Fruit fly (Drosophila melanogaster) whole organism, embryonic: ENCODE results near the gene CG34288.

Experiments used
- ATbp ChIP-seq: fragments of 200-800 bp; sonication (Bioruptor generic); optimal IDR thresholded peaks from 2 replicates; lab custom pipeline; 2017; ENCODE audit warnings: missing biosample characterization, mild to moderate bottlenecking, missing genetic modification characterization, missing genetic modification reagents
- Aef1 ChIP-seq: fragments of 200-800 bp; sonication (Bioruptor generic); IDR thresholded peaks from 3 replicates; pipeline ENCODE4 v1.3.6; 2022; ENCODE audit warnings: missing biosample characterization, missing genetic modification characterization
- Atf6 ChIP-seq: fragments of 200-800 bp; sonication (Bioruptor generic); IDR thresholded peaks from 2 replicates; pipeline ENCODE4 v1.3.6; 2022; ENCODE audit warnings: missing biosample characterization, missing genetic modification characterization
- BEAF-32 ChIP-seq: fragments of 200-800 bp; sonication (Bioruptor generic); optimal IDR thresholded peaks from 3 replicates; lab custom pipeline; 2017; ENCODE audit warnings: missing biosample characterization, missing genetic modification characterization, mild to moderate bottlenecking, moderate library complexity, missing genetic modification reagents
- CG1024 ChIP-seq: fragments of 200-800 bp; sonication (Bioruptor generic); IDR thresholded peaks from 2 replicates; pipeline ENCODE4 v1.3.6; 2022; ENCODE audit warnings: missing biosample characterization, missing genetic modification characterization
- CG10654 ChIP-seq: fragments of 200-800 bp; sonication (Bioruptor generic); optimal IDR thresholded peaks from 2 replicates; lab custom pipeline; 2016; ENCODE audit warnings: missing biosample characterization, missing genetic modification characterization
- CG11723 ChIP-seq: fragments of 200-800 bp; sonication (Bioruptor generic); optimal IDR thresholded peaks from 2 replicates; lab custom pipeline; 2017; ENCODE audit warnings: missing biosample characterization, mild to moderate bottlenecking, missing genetic modification characterization
- CG12391 ChIP-seq: fragments of 200-800 bp; sonication (Bioruptor generic); optimal IDR thresholded peaks from 3 replicates; lab custom pipeline; 2018; ENCODE audit warnings: missing biosample characterization, mild to moderate bottlenecking, missing genetic modification characterization, moderate library complexity
- CG12659 ChIP-seq: fragments of 200-800 bp; sonication (Bioruptor generic); optimal IDR thresholded peaks from 3 replicates; lab custom pipeline; 2017; ENCODE audit warnings: mild to moderate bottlenecking, missing biosample characterization, missing genetic modification reagents, missing genetic modification characterization
- CG12769 ChIP-seq: fragments of 200-800 bp; sonication (Bioruptor generic); optimal IDR thresholded peaks from 2 replicates; lab custom pipeline; 2019; ENCODE audit warnings: missing biosample characterization, mild to moderate bottlenecking, missing genetic modification characterization, moderate library complexity
- CG13287 ChIP-seq: fragments of 200-800 bp; sonication (Bioruptor generic); IDR thresholded peaks from 2 replicates; pipeline ENCODE4 v1.3.6; 2022; ENCODE audit warnings: missing biosample characterization, missing genetic modification characterization; ENCODE audit not compliant: partially characterized antibody
- CG13624 ChIP-seq: fragments of 200-800 bp; sonication (Bioruptor generic); optimal IDR thresholded peaks from 2 replicates; lab custom pipeline; 2016; ENCODE audit warnings: missing biosample characterization, missing genetic modification characterization
- CG17385 ChIP-seq: fragments of 200-800 bp; sonication (Bioruptor generic); optimal IDR thresholded peaks from 3 replicates; lab custom pipeline; 2018; ENCODE audit warnings: missing biosample characterization, mild to moderate bottlenecking, missing genetic modification characterization
- CG4282 ChIP-seq: fragments of 200-800 bp; sonication (Bioruptor generic); optimal IDR thresholded peaks from 2 replicates; lab custom pipeline; 2016; ENCODE audit warnings: missing biosample characterization, missing genetic modification characterization
- CG4328 ChIP-seq: fragments of 200-800 bp; sonication (Bioruptor generic); optimal IDR thresholded peaks from 3 replicates; lab custom pipeline; 2017; ENCODE audit warnings: missing biosample characterization, missing genetic modification reagents, missing genetic modification characterization
- CG4617 ChIP-seq: fragments of 200-800 bp; sonication (Bioruptor generic); optimal IDR thresholded peaks from 3 replicates; lab custom pipeline; 2016; ENCODE audit warnings: missing biosample characterization, missing genetic modification characterization, borderline replicate concordance
- CG6254 ChIP-seq: fragments of 200-800 bp; sonication (Bioruptor generic); optimal IDR thresholded peaks from 3 replicates; lab custom pipeline; 2017; ENCODE audit warnings: mild to moderate bottlenecking, missing biosample characterization, missing genetic modification reagents, missing genetic modification characterization
- CG6272 ChIP-seq: fragments of 200-800 bp; sonication (Bioruptor generic); IDR thresholded peaks from 2 replicates; pipeline ENCODE4 v1.3.6; 2022; ENCODE audit warnings: missing biosample characterization, missing genetic modification characterization
- CG6654 ChIP-seq: fragments of 200-800 bp; sonication (Bioruptor generic); optimal IDR thresholded peaks from 2 replicates; lab custom pipeline; 2017; ENCODE audit warnings: missing biosample characterization, mild to moderate bottlenecking, missing genetic modification characterization
- CG6854 ChIP-seq: fragments of 200-800 bp; sonication (Bioruptor generic); optimal IDR thresholded peaks from 3 replicates; lab custom pipeline; 2017; ENCODE audit warnings: missing biosample characterization, mild to moderate bottlenecking, missing genetic modification characterization
- CG8765 ChIP-seq: fragments of 200-800 bp; sonication (Bioruptor generic); IDR thresholded peaks from 2 replicates; pipeline ENCODE4 v1.3.6; 2022; ENCODE audit warnings: missing biosample characterization, missing genetic modification characterization
- CG9727 ChIP-seq: fragments of 200-800 bp; sonication (Bioruptor generic); optimal IDR thresholded peaks from 3 replicates; lab custom pipeline; 2017; ENCODE audit warnings: missing biosample characterization, mild to moderate bottlenecking, missing genetic modification characterization
- CkIIα-i1 ChIP-seq: fragments of 200-800 bp; sonication (Bioruptor generic); IDR thresholded peaks from 2 replicates; pipeline ENCODE4 v1.3.6; 2022; ENCODE audit warnings: missing biosample characterization, missing genetic modification characterization
- Dip3 ChIP-seq: fragments of 200-800 bp; sonication (Bioruptor generic); optimal IDR thresholded peaks from 3 replicates; lab custom pipeline; 2016; ENCODE audit warnings: missing biosample characterization, missing genetic modification characterization
- Fer1 ChIP-seq: fragments of 200-800 bp; sonication (Bioruptor generic); optimal IDR thresholded peaks from 2 replicates; lab custom pipeline; 2017; ENCODE audit warnings: missing biosample characterization, mild to moderate bottlenecking, missing genetic modification characterization
- GATAe ChIP-seq: fragments of 200-800 bp; sonication (Bioruptor generic); conservative IDR thresholded peaks from 2 replicates; pipeline ENCODE4 v1.3.6; 2022; ENCODE audit warnings: missing biosample characterization, missing genetic modification characterization
- Gug ChIP-seq: fragments of 200-800 bp; sonication (Bioruptor generic); IDR thresholded peaks from 4 replicates; pipeline ENCODE4 v1.3.6; 2022; ENCODE audit warnings: missing biosample characterization, missing genetic modification characterization
- H15 ChIP-seq: fragments of 200-800 bp; sonication (Bioruptor generic); IDR thresholded peaks from 3 replicates; pipeline ENCODE4 v1.3.6; 2022; ENCODE audit warnings: missing biosample characterization, missing genetic modification characterization
- Hand ChIP-seq: fragments of 200-800 bp; sonication (Bioruptor generic); optimal IDR thresholded peaks from 2 replicates; lab custom pipeline; 2017; ENCODE audit warnings: mild to moderate bottlenecking, missing biosample characterization, missing genetic modification reagents, missing genetic modification characterization
- Hmr ChIP-seq: fragments of 200-800 bp; sonication (Bioruptor generic); optimal IDR thresholded peaks from 3 replicates; lab custom pipeline; 2017; ENCODE audit warnings: mild to moderate bottlenecking, missing biosample characterization, missing genetic modification reagents, missing genetic modification characterization
- Hsf ChIP-seq: fragments of 200-800 bp; sonication (Bioruptor generic); optimal IDR thresholded peaks from 3 replicates; lab custom pipeline; 2016; ENCODE audit warnings: missing biosample characterization, missing genetic modification characterization
- Mad ChIP-seq: fragments of 200-800 bp; sonication (Bioruptor generic); optimal IDR thresholded peaks from 2 replicates; lab custom pipeline; 2016; ENCODE audit warnings: missing biosample characterization, missing genetic modification characterization
- Pdp1 ChIP-seq, 2 experiments: fragments of 200-800 bp; sonication (Bioruptor generic); optimal IDR thresholded peaks; 3 replicates each; lab custom pipeline; 2016; ENCODE audit warnings: missing biosample characterization in 2 of 2, missing genetic modification characterization in 2 of 2, mild to moderate bottlenecking in 1 of 2, moderate library complexity in 1 of 2
- Six4 ChIP-seq: fragments of 200-800 bp; sonication (Bioruptor generic); optimal IDR thresholded peaks from 2 replicates; lab custom pipeline; 2016; ENCODE audit warnings: missing biosample characterization, missing genetic modification characterization
- Sry-δ ChIP-seq: fragments of 200-800 bp; sonication (Bioruptor generic); optimal IDR thresholded peaks from 2 replicates; lab custom pipeline; 2016; ENCODE audit warnings: missing biosample characterization, missing genetic modification characterization
- abd-A ChIP-seq: fragments of 200-800 bp; sonication (Bioruptor generic); optimal IDR thresholded peaks from 3 replicates; lab custom pipeline; 2019; ENCODE audit warnings: missing biosample characterization, mild to moderate bottlenecking, missing genetic modification characterization, moderate library complexity
- az2 ChIP-seq: fragments of 200-800 bp; sonication (Bioruptor generic); optimal IDR thresholded peaks from 3 replicates; lab custom pipeline; 2016; ENCODE audit warnings: missing biosample characterization, missing genetic modification characterization
- bcd ChIP-seq: fragments of 200-800 bp; sonication (Bioruptor generic); optimal IDR thresholded peaks from 2 replicates; lab custom pipeline; 2017; ENCODE audit warnings: missing biosample characterization, mild to moderate bottlenecking, missing genetic modification characterization
- br ChIP-seq: fragments of >200 bp; optimal IDR thresholded peaks from 2 replicates; lab custom pipeline; 2017
- cg ChIP-seq: fragments of 200-800 bp; sonication (Bioruptor generic); optimal IDR thresholded peaks from 3 replicates; lab custom pipeline; 2019; ENCODE audit warnings: missing biosample characterization, mild to moderate bottlenecking, missing genetic modification characterization, moderate library complexity
- esg ChIP-seq: fragments of 200-800 bp; sonication (Bioruptor generic); conservative IDR thresholded peaks from 2 replicates; pipeline ENCODE4 v1.3.6; 2022; ENCODE audit warnings: missing biosample characterization, missing genetic modification characterization
- gce ChIP-seq: fragments of 200-800 bp; sonication (Bioruptor generic); IDR thresholded peaks from 3 replicates; pipeline ENCODE4 v1.3.6; 2022; ENCODE audit warnings: missing biosample characterization, missing genetic modification characterization
- luna ChIP-seq: fragments of 200-800 bp; sonication (Bioruptor generic); optimal IDR thresholded peaks from 2 replicates; lab custom pipeline; 2016; ENCODE audit warnings: missing biosample characterization, missing genetic modification characterization
- pzg ChIP-seq: fragments of 200-800 bp; sonication (Bioruptor generic); optimal IDR thresholded peaks from 3 replicates; lab custom pipeline; 2018; ENCODE audit warnings: missing biosample characterization, mild to moderate bottlenecking, missing genetic modification characterization, moderate library complexity
- repo ChIP-seq: fragments of 200-800 bp; sonication (Bioruptor generic); optimal IDR thresholded peaks from 2 replicates; lab custom pipeline; 2016; ENCODE audit warnings: missing biosample characterization, missing genetic modification characterization
- ro ChIP-seq: fragments of 200-800 bp; sonication (Bioruptor generic); IDR thresholded peaks from 2 replicates; pipeline ENCODE4 v1.3.6; 2022; ENCODE audit warnings: missing biosample characterization, missing genetic modification characterization
- shn ChIP-seq: fragments of 200-800 bp; sonication (Bioruptor generic); optimal IDR thresholded peaks from 3 replicates; lab custom pipeline; 2016; ENCODE audit warnings: missing biosample characterization, missing genetic modification characterization
- slp2 ChIP-seq: fragments of 200-800 bp; sonication (Bioruptor generic); optimal IDR thresholded peaks from 2 replicates; lab custom pipeline; 2016; ENCODE audit warnings: missing biosample characterization, missing genetic modification characterization
- sob ChIP-seq: fragments of 200-800 bp; sonication (Bioruptor generic); IDR thresholded peaks from 2 replicates; pipeline ENCODE4 v1.3.6; 2022; ENCODE audit warnings: missing biosample characterization, missing genetic modification characterization
- stwl ChIP-seq: fragments of 200-800 bp; sonication (Bioruptor generic); optimal IDR thresholded peaks from 3 replicates; lab custom pipeline; 2018; ENCODE audit warnings: missing biosample characterization, mild to moderate bottlenecking, missing genetic modification characterization, moderate library complexity
- tio ChIP-seq: fragments of 200-800 bp; sonication (Bioruptor generic); optimal IDR thresholded peaks from 2 replicates; lab custom pipeline; 2017; ENCODE audit warnings: missing biosample characterization, missing genetic modification characterization, inconsistent platforms
- twi ChIP-seq: fragments of 200-800 bp; optimal IDR thresholded peaks from 2 replicates; lab custom pipeline; 2019; ENCODE audit warnings: missing biosample characterization, mild to moderate bottlenecking, missing genetic modification characterization, moderate library complexity

CG34288 gene

dm6 chr3R:22400246-22400645, 46.8 kb downstream of the CG34288 start (continued):
- TF ChIP-seq gce, result 0 out of 3 replicates have a peak, but pooled peaks have one; percentile 29
- no peak for TF ChIP-seq CG11723 (GFP tag; lab: Kevin White, UChicago)
- no peak for TF ChIP-seq stwl
- TF ChIP-seq Aef1 (GFP tag; lab: Robert Waterston, UW), result peak; percentile 35; the same call in 1 of the 3 replicates
- TF ChIP-seq cg (GFP tag; lab: Kevin White, UChicago), result no peak
- no peak for TF ChIP-seq br (lab: Kevin White, UChicago)
- no peak for TF ChIP-seq CG4282 (GFP tag; lab: Kevin White, UChicago)
- no peak for TF ChIP-seq CG6854 (GFP tag; lab: Kevin White, UChicago)
- no peak for TF ChIP-seq twi (tag; lab: Kevin White, UChicago)
- TF ChIP-seq ATbp (GFP tag; lab: Kevin White, UChicago), result no peak
- TF ChIP-seq GATAe (GFP tag; lab: Robert Waterston, UW), result no peak
- TF ChIP-seq Hmr (GFP tag; lab: Kevin White, UChicago), result no peak
- peak; percentile 34 for TF ChIP-seq Hsf (GFP tag; lab: Kevin White, UChicago)
- no peak for TF ChIP-seq CG13624 (GFP tag; lab: Kevin White, UChicago)
- TF ChIP-seq Atf6 (GFP tag; lab: Robert Waterston, UW), result peak; percentile 49; the same call in 1 of the 2 replicates
- TF ChIP-seq Dip3 (GFP tag; lab: Kevin White, UChicago), result no peak
- peak; percentile 27 for TF ChIP-seq bcd
- no peak for TF ChIP-seq slp2 (GFP tag; lab: Kevin White, UChicago)
- no peak for TF ChIP-seq Mad (GFP tag; lab: Kevin White, UChicago)
- TF ChIP-seq CG10654 (GFP tag; lab: Kevin White, UChicago), result no peak
- TF ChIP-seq shn, result no peak
- TF ChIP-seq CG12659 (GFP tag; lab: Kevin White, UChicago), result no peak
- peak; percentile 16; the same call in 1 of the 4 replicates for TF ChIP-seq Gug
- TF ChIP-seq sob (GFP tag; lab: Robert Waterston, UW), result 0 out of 2 replicates have a peak, but pooled peaks have one; percentile 29
- TF ChIP-seq Sry-δ, result no peak
- no peak for TF ChIP-seq Hand (GFP tag; lab: Kevin White, UChicago)
- no peak for TF ChIP-seq CG6654 (GFP tag; lab: Kevin White, UChicago)
- peak; percentile 37 for TF ChIP-seq CG9727 (GFP tag; lab: Kevin White, UChicago)
- TF ChIP-seq tio (GFP tag; lab: Kevin White, UChicago), result no peak
- no peak for TF ChIP-seq BEAF-32 (GFP tag; lab: Kevin White, UChicago)
- no peak for TF ChIP-seq CG17385 (GFP tag; lab: Kevin White, UChicago)
- no peak for TF ChIP-seq CG13287
- TF ChIP-seq CG6254 (GFP tag; lab: Kevin White, UChicago), result no peak
- no peak for TF ChIP-seq CG4328 (GFP tag; lab: Kevin White, UChicago)
- no peak for TF ChIP-seq ro (GFP tag; lab: Robert Waterston, UW)
- peak; percentile 5 for TF ChIP-seq CG12391 (tag; lab: Kevin White, UChicago)
- TF ChIP-seq repo (GFP tag; lab: Kevin White, UChicago), result no peak
- TF ChIP-seq CG12769 (tag; lab: Kevin White, UChicago), result peak; percentile 40
- TF ChIP-seq Six4 (GFP tag; lab: Kevin White, UChicago), result no peak
- no peak for TF ChIP-seq Fer1 (GFP tag; lab: Kevin White, UChicago)
- TF ChIP-seq az2 (GFP tag; lab: Kevin White, UChicago), result no peak
- no peak for TF ChIP-seq CkIIα-i1 (GFP tag; lab: Robert Waterston, UW)
- peak; percentile 14; the same call in 1 of the 3 replicates for TF ChIP-seq H15 (GFP tag; lab: Robert Waterston, UW)
- TF ChIP-seq pzg (GFP tag; lab: Kevin White, UChicago), result no peak
- TF ChIP-seq luna (GFP tag; lab: Kevin White, UChicago), result no peak
- no peak for TF ChIP-seq Pdp1 (GFP tag; optimal IDR thresholded peaks at IDR 0.05; lab: Kevin White, UChicago)
- TF ChIP-seq abd-A (tag; lab: Kevin White, UChicago), result no peak
- TF ChIP-seq CG8765 (GFP tag; lab: Robert Waterston, UW), result no peak
- TF ChIP-seq CG1024 (GFP tag; lab: Robert Waterston, UW), result no peak
- no peak for TF ChIP-seq CG6272 (GFP tag; lab: Robert Waterston, UW)
- TF ChIP-seq CG4617 (GFP tag; lab: Kevin White, UChicago), result no peak
- TF ChIP-seq esg (GFP tag; lab: Robert Waterston, UW), result peak; percentile 43
